Worm (Caenorhabditis elegans) whole organism, mixed stage, embryonic: ENCODE results near the gene K05F6.4.

ENCODE experiments used
- ces-1 ChIP-seq: fragments of 150-350 bp; optimal IDR thresholded peaks from 2 replicates; lab custom pipeline; 2014; ENCODE audit warnings: missing biosample characterization, missing genetic modification reagents, missing genetic modification characterization
- cnd-1 ChIP-seq: fragments of 200-800 bp; sonication (Bioruptor generic); optimal IDR thresholded peaks from 2 replicates; lab custom pipeline; 2018; ENCODE audit warnings: mild to moderate bottlenecking, missing genetic modification characterization, missing compliant biosample characterization
- elt-1 ChIP-seq: sonication (generic microtip); optimal IDR thresholded peaks from 2 replicates; lab custom pipeline; 2017; ENCODE audit warnings: missing genetic modification characterization, mild to moderate bottlenecking, missing compliant biosample characterization, antibody characterized with exemption, moderate library complexity, borderline replicate concordance; ENCODE audit not compliant: insufficient read depth
- unc-39 ChIP-seq: fragments of 150-350 bp; optimal IDR thresholded peaks from 2 replicates; lab custom pipeline; 2014; ENCODE audit warnings: missing biosample characterization, missing genetic modification characterization

DNA sequence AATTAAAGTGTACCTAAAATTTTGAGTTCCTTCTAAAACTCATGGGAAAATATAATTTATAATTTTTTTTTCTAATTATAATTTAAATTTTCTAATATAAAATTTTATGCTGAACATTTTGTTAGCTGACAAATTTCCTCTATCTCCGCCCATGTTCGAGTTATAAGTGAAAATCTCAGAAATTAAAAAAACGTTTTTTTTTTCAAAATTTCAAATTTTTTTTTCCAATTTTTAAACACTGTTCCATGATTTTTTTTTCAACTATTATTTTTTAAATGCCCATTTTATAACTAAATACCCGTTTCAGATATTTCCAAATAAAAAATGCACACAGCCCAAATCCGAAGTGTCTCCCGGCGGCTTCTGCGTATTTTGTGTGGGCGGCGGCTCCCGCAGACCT is 24.4 kb upstream of the K05F6.4 start, which contains the start of gene Y51H7BR.8:
- TF ChIP-seq unc-39 (tag; lab: Kevin White, UChicago) (no peak), elt-1 (no peak), cnd-1 (tag; lab: Kevin White, UChicago) (no peak), ces-1 (no peak)
